Fruit fly (Drosophila melanogaster) whole organism, embryonic: ENCODE data around the gene CG43407.
A peak's percentile ranks its signal among the peaks of the same experiment; 100 is the strongest.

Experiments used
- Atf-2 ChIP-seq: fragments of 200-800 bp; sonication (Bioruptor generic); optimal IDR thresholded peaks from 2 replicates; lab custom pipeline; 2016; ENCODE audit warnings: missing biosample characterization, missing genetic modification characterization
- Awh ChIP-seq: fragments of 200-800 bp; sonication (Bioruptor generic); IDR thresholded peaks from 2 replicates; pipeline ENCODE4, ENCODE4 v1.3.6; 2022; ENCODE audit warnings: missing biosample characterization, missing genetic modification characterization
- B-H2 ChIP-seq: fragments of 200-800 bp; sonication (Bioruptor generic); optimal IDR thresholded peaks from 2 replicates; lab custom pipeline; 2018; ENCODE audit warnings: missing biosample characterization, mild to moderate bottlenecking, missing genetic modification characterization
- CG10654 ChIP-seq: fragments of 200-800 bp; sonication (Bioruptor generic); optimal IDR thresholded peaks from 2 replicates; lab custom pipeline; 2016; ENCODE audit warnings: missing biosample characterization, missing genetic modification characterization
- CG11398 ChIP-seq: fragments of 200-800 bp; sonication (Bioruptor generic); optimal IDR thresholded peaks from 2 replicates; lab custom pipeline; 2016; ENCODE audit warnings: missing biosample characterization, missing genetic modification characterization
- CG11695 ChIP-seq: fragments of 200-800 bp; sonication (Bioruptor generic); IDR thresholded peaks from 3 replicates; pipeline ENCODE4 v1.3.6; 2022; ENCODE audit warnings: missing biosample characterization, missing genetic modification characterization
- CG12769 ChIP-seq: fragments of 200-800 bp; sonication (Bioruptor generic); optimal IDR thresholded peaks from 2 replicates; lab custom pipeline; 2019; ENCODE audit warnings: missing biosample characterization, mild to moderate bottlenecking, missing genetic modification characterization, moderate library complexity
- CG14667 ChIP-seq: fragments of 200-800 bp; sonication (Bioruptor generic); IDR thresholded peaks from 2 replicates; pipeline ENCODE4 v1.3.6; 2022; ENCODE audit warnings: missing biosample characterization, missing genetic modification characterization
- CG15696 ChIP-seq: fragments of 200-800 bp; sonication (Bioruptor generic); optimal IDR thresholded peaks from 2 replicates; lab custom pipeline; 2019; ENCODE audit warnings: missing biosample characterization, mild to moderate bottlenecking, missing genetic modification characterization, moderate library complexity
- CG1603 ChIP-seq: fragments of 200-800 bp; sonication (Bioruptor generic); optimal IDR thresholded peaks from 2 replicates; lab custom pipeline; 2019; ENCODE audit warnings: missing biosample characterization, mild to moderate bottlenecking, missing genetic modification characterization, moderate library complexity
- CG16813 ChIP-seq: fragments of 200-800 bp; sonication (Bioruptor generic); IDR thresholded peaks from 3 replicates; pipeline ENCODE4 v1.3.6; 2022; ENCODE audit warnings: missing biosample characterization, missing genetic modification characterization; ENCODE audit not compliant: partially characterized antibody
- CG16815 ChIP-seq: fragments of 200-800 bp; sonication (Bioruptor generic); optimal IDR thresholded peaks from 3 replicates; lab custom pipeline; 2017; ENCODE audit warnings: missing biosample characterization, mild to moderate bottlenecking, missing genetic modification characterization
- CG17361 ChIP-seq: fragments of 200-800 bp; sonication (Bioruptor generic); IDR thresholded peaks from 3 replicates; pipeline ENCODE4 v1.3.6; 2022; ENCODE audit warnings: missing biosample characterization, missing genetic modification characterization
- CG18476 ChIP-seq: fragments of 200-800 bp; sonication (Bioruptor generic); optimal IDR thresholded peaks from 2 replicates; lab custom pipeline; 2016; ENCODE audit warnings: missing biosample characterization, mild to moderate bottlenecking, missing genetic modification characterization
- CG3407 ChIP-seq: fragments of 200-800 bp; sonication (Bioruptor generic); optimal IDR thresholded peaks from 2 replicates; lab custom pipeline; 2018; ENCODE audit warnings: missing biosample characterization, mild to moderate bottlenecking, missing genetic modification characterization
- CG4360 ChIP-seq: fragments of 200-800 bp; sonication (Bioruptor generic); IDR thresholded peaks from 2 replicates; pipeline ENCODE4 v1.3.6; 2022; ENCODE audit warnings: missing biosample characterization, missing genetic modification characterization
- CG6813 ChIP-seq: fragments of 200-800 bp; sonication (Bioruptor generic); optimal IDR thresholded peaks from 2 replicates; lab custom pipeline; 2017; ENCODE audit warnings: missing biosample characterization, missing genetic modification characterization, mild to moderate bottlenecking, moderate library complexity, missing genetic modification reagents
- CG7839 ChIP-seq: fragments of 200-800 bp; sonication (Bioruptor generic); optimal IDR thresholded peaks from 3 replicates; lab custom pipeline; 2018; ENCODE audit warnings: missing biosample characterization, mild to moderate bottlenecking, missing genetic modification characterization, moderate library complexity
- CG8281 ChIP-seq: fragments of 200-800 bp; sonication (Bioruptor generic); optimal IDR thresholded peaks from 2 replicates; lab custom pipeline; 2018; ENCODE audit warnings: missing biosample characterization, mild to moderate bottlenecking, missing genetic modification characterization, moderate library complexity
- D19B ChIP-seq: fragments of 200-800 bp; sonication (Bioruptor generic); optimal IDR thresholded peaks from 2 replicates; lab custom pipeline; 2017; ENCODE audit warnings: missing biosample characterization, mild to moderate bottlenecking, missing genetic modification characterization
- Dbx ChIP-seq: fragments of 200-800 bp; sonication (Bioruptor generic); IDR thresholded peaks from 3 replicates; pipeline ENCODE4 v1.3.6; 2022; ENCODE audit warnings: missing biosample characterization, missing genetic modification characterization
- Doc2 ChIP-seq: fragments of 200-800 bp; sonication (Bioruptor generic); IDR thresholded peaks from 2 replicates; pipeline ENCODE4 v1.3.6; 2022; ENCODE audit warnings: missing biosample characterization, missing genetic modification characterization
- Ets65A ChIP-seq: fragments of 200-800 bp; sonication (Bioruptor generic); peaks from one replicate; lab custom pipeline; 2016; ENCODE audit warnings: missing biosample characterization, missing genetic modification characterization
- Fer3 ChIP-seq: fragments of 200-800 bp; sonication (Bioruptor generic); optimal IDR thresholded peaks from 2 replicates; lab custom pipeline; 2018; ENCODE audit warnings: missing biosample characterization, mild to moderate bottlenecking, missing genetic modification characterization, moderate library complexity
- HLH54F ChIP-seq: fragments of 200-800 bp; sonication (Bioruptor generic); optimal IDR thresholded peaks from 3 replicates; lab custom pipeline; 2016; ENCODE audit warnings: missing biosample characterization, missing genetic modification characterization
- Lpt ChIP-seq: fragments of >200 bp; optimal IDR thresholded peaks from 2 replicates; lab custom pipeline; 2018; ENCODE audit warnings: missing biosample characterization, missing genetic modification characterization
- NfI ChIP-seq: fragments of 200-800 bp; sonication (Bioruptor generic); optimal IDR thresholded peaks from 3 replicates; lab custom pipeline; 2018; ENCODE audit warnings: missing biosample characterization, mild to moderate bottlenecking, missing genetic modification characterization, moderate library complexity
- Side ChIP-seq: fragments of 200-800 bp; sonication (Bioruptor generic); optimal IDR thresholded peaks from 2 replicates; lab custom pipeline; 2016; ENCODE audit warnings: missing biosample characterization, missing genetic modification characterization
- Sin3A ChIP-seq: fragments of >200 bp; optimal IDR thresholded peaks from 2 replicates; lab custom pipeline; 2018
- Sox102F ChIP-seq: fragments of 200-800 bp; sonication (Bioruptor generic); optimal IDR thresholded peaks from 2 replicates; lab custom pipeline; 2018; ENCODE audit warnings: missing biosample characterization, mild to moderate bottlenecking, missing genetic modification characterization, moderate library complexity
- Trl ChIP-seq, 3 experiments: fragments of >200 bp in 2 of 3; fragments of 200-800 bp in 1 of 3; sonication (Bioruptor generic) in 1 of 3; optimal IDR thresholded peaks; 2 replicates in 1 of 3; 3 replicates in 2 of 3; lab custom pipeline; 2016 to 2017; ENCODE audit warnings: missing biosample characterization in 1 of 3, missing genetic modification characterization in 1 of 3
- ac ChIP-seq: fragments of 200-800 bp; sonication (Bioruptor generic); optimal IDR thresholded peaks from 3 replicates; lab custom pipeline; 2017; ENCODE audit warnings: missing biosample characterization, mild to moderate bottlenecking, missing genetic modification characterization
- br ChIP-seq: fragments of >200 bp; optimal IDR thresholded peaks from 2 replicates; lab custom pipeline; 2017
- cato ChIP-seq: fragments of 200-800 bp; sonication (Bioruptor generic); optimal IDR thresholded peaks from 2 replicates; lab custom pipeline; 2016; ENCODE audit warnings: missing biosample characterization, missing genetic modification characterization, borderline replicate concordance
- ems ChIP-seq: fragments of 200-800 bp; sonication (Bioruptor generic); optimal IDR thresholded peaks from 3 replicates; lab custom pipeline; 2016; ENCODE audit warnings: missing biosample characterization, missing genetic modification characterization
- gce ChIP-seq: fragments of 200-800 bp; sonication (Bioruptor generic); IDR thresholded peaks from 3 replicates; pipeline ENCODE4 v1.3.6; 2022; ENCODE audit warnings: missing biosample characterization, missing genetic modification characterization
- gem ChIP-seq: fragments of 200-800 bp; sonication (Bioruptor generic); optimal IDR thresholded peaks from 2 replicates; lab custom pipeline; 2019; ENCODE audit warnings: missing biosample characterization, mild to moderate bottlenecking, missing genetic modification characterization, moderate library complexity
- gt ChIP-seq: fragments of 200-800 bp; sonication (Bioruptor generic); IDR thresholded peaks from 2 replicates; pipeline ENCODE4 v1.3.6; 2022; ENCODE audit warnings: missing biosample characterization, missing genetic modification characterization
- jumu ChIP-seq: fragments of 200-800 bp; sonication (Bioruptor generic); optimal IDR thresholded peaks from 3 replicates; lab custom pipeline; 2016; ENCODE audit warnings: missing biosample characterization, missing genetic modification characterization
- kay ChIP-seq: fragments of 200-800 bp; sonication (Bioruptor generic); optimal IDR thresholded peaks from 2 replicates; lab custom pipeline; 2016; ENCODE audit warnings: missing biosample characterization, missing genetic modification characterization
- lov ChIP-seq, 2 experiments: fragments of 200-800 bp in 1 of 2; fragments of >200 bp in 1 of 2; sonication (Bioruptor generic) in 1 of 2; IDR thresholded peaks in 1 of 2; optimal IDR thresholded peaks in 1 of 2; 2 replicates in 1 of 2; 3 replicates in 1 of 2; pipeline versions ENCODE4 v1.3.6 to Lab custom; 2017 to 2022; ENCODE audit warnings: missing biosample characterization in 1 of 2, missing genetic modification characterization in 1 of 2
- maf-S ChIP-seq: fragments of 200-800 bp; sonication (Bioruptor generic); optimal IDR thresholded peaks from 2 replicates; lab custom pipeline; 2016; ENCODE audit warnings: missing biosample characterization, missing genetic modification characterization
- oc ChIP-seq: fragments of 200-800 bp; sonication (Bioruptor generic); optimal IDR thresholded peaks from 2 replicates; lab custom pipeline; 2018; ENCODE audit warnings: missing biosample characterization, mild to moderate bottlenecking, missing genetic modification characterization, moderate library complexity
- scrt ChIP-seq: fragments of 200-800 bp; sonication (Bioruptor generic); optimal IDR thresholded peaks from 2 replicates; lab custom pipeline; 2018; ENCODE audit warnings: missing biosample characterization, mild to moderate bottlenecking, missing genetic modification characterization, moderate library complexity
- seq ChIP-seq: fragments of 200-800 bp; sonication (Bioruptor generic); IDR thresholded peaks from 2 replicates; pipeline ENCODE4 v1.3.6; 2022; ENCODE audit warnings: missing biosample characterization, missing genetic modification characterization
- sna ChIP-seq: fragments of 200-800 bp; sonication (Bioruptor generic); IDR thresholded peaks from 2 replicates; pipeline ENCODE4 v1.3.6; 2022; ENCODE audit warnings: missing biosample characterization, missing genetic modification characterization; ENCODE audit not compliant: partially characterized antibody
- sug ChIP-seq: fragments of 200-800 bp; optimal IDR thresholded peaks from 2 replicates; lab custom pipeline; 2019; ENCODE audit warnings: missing biosample characterization, mild to moderate bottlenecking, missing genetic modification characterization, moderate library complexity
- tgo ChIP-seq: fragments of 200-800 bp; sonication (Bioruptor generic); IDR thresholded peaks from 3 replicates; pipeline ENCODE4 v1.3.6; 2022; ENCODE audit warnings: missing biosample characterization, missing genetic modification characterization
- trh ChIP-seq: fragments of 200-800 bp; sonication (Bioruptor generic); optimal IDR thresholded peaks from 2 replicates; lab custom pipeline; 2016; ENCODE audit warnings: missing biosample characterization, missing genetic modification characterization
- yki ChIP-seq: fragments of >200 bp; optimal IDR thresholded peaks from 3 replicates; lab custom pipeline; 2018

CG43407 gene

DNA sequence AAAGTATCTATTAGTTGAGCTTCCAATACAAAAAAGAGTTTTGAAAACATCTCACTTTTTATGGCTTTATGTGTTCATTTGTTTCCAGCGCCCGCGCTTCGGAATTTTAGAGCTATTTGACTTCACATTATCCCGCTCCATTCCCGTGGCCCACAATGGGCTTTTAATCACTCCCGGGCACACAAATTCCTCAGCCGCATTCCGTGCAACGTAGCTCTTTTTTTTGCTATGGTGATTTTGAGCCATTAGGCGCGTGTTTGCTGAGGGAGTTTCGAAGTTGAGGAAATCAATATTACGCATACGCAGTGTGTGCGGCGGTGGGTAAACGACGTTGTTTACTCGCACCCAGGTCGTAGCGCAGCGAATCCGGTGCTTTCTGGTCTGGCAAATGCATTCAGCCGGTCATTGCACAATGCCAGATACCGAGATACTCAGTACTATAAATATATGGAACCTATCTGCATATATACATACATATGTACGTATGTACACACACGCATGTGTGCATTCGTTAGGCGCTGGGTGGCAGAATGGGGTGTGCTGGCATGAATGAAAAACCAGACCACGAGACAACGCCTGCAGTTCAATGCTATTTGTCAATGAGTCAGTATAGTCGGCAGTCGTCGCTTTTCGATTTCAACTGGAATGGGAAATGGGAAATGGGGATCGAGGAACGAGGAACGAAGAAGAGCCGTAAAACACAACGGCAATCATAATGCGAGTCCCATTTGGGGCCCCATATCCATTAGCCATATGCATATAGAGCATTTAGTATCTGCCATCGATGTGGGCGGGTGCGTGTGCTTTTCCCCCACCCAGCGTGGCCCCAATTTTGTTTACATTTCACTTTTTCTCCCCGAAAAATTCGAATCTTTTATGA is 20.1 kb upstream of the CG43407 start (continued):
- TF ChIP-seq CG15696, result no peak
- no peak for TF ChIP-seq Lpt
- peak; percentile 11 for TF ChIP-seq CG11398 (GFP tag; lab: Kevin White, UChicago)
- TF ChIP-seq Atf-2 (GFP tag; lab: Kevin White, UChicago), result no peak
- TF ChIP-seq seq (GFP tag; lab: Robert Waterston, UW), result no peak
- no peak for TF ChIP-seq scrt
- no peak for TF ChIP-seq CG14667
- TF ChIP-seq Doc2, result no peak
- no peak for TF ChIP-seq D19B (GFP tag; lab: Kevin White, UChicago)
- no peak for TF ChIP-seq CG11695
- TF ChIP-seq lov (optimal IDR thresholded peaks at IDR 0.05; lab: Kevin White, UChicago), result no peak
- no peak for TF ChIP-seq lov (GFP tag; IDR thresholded peaks at IDR 0.05; lab: Robert Waterston, UW)
- no peak for TF ChIP-seq CG4360 (GFP tag; lab: Robert Waterston, UW)
- no peak for TF ChIP-seq cato (GFP tag; lab: Kevin White, UChicago)
- no peak for TF ChIP-seq CG18476 (GFP tag; lab: Kevin White, UChicago)
- TF ChIP-seq Awh, result peak; percentile 71; the same call in 1 of the 2 replicates
- TF ChIP-seq CG10654 (GFP tag; lab: Kevin White, UChicago), result no peak
- no peak for TF ChIP-seq HLH54F
- peak; percentile 30 for TF ChIP-seq oc (tag; lab: Kevin White, UChicago)
- TF ChIP-seq CG1603, result peak; percentile 16
- TF ChIP-seq Side, result no peak
- no peak for TF ChIP-seq CG7839 (tag; lab: Kevin White, UChicago)
- TF ChIP-seq maf-S (GFP tag; lab: Kevin White, UChicago), result no peak
- TF ChIP-seq sug (tag; lab: Kevin White, UChicago), result no peak
- TF ChIP-seq kay (GFP tag; lab: Kevin White, UChicago), result peak; percentile 19
- TF ChIP-seq Dbx, result no peak
- TF ChIP-seq CG17361, result no peak
- TF ChIP-seq gem (tag; lab: Kevin White, UChicago), result peak; percentile 35
- no peak for TF ChIP-seq Sin3A (lab: Kevin White, UChicago)
- TF ChIP-seq gce (GFP tag; lab: Robert Waterston, UW), result 0 out of 3 replicates have a peak, but pooled peaks have one; percentile 53
- TF ChIP-seq br (lab: Kevin White, UChicago), result no peak
- no peak for TF ChIP-seq tgo (GFP tag; lab: Robert Waterston, UW)
- no peak for TF ChIP-seq B-H2
- TF ChIP-seq jumu, result no peak
- no peak for TF ChIP-seq trh (GFP tag; lab: Kevin White, UChicago)
- 0 out of 2 replicates have a peak, but pooled peaks have one; percentile 18 for TF ChIP-seq sna (GFP tag; lab: Robert Waterston, UW)
- peak; percentile 69 for TF ChIP-seq CG12769 (tag; lab: Kevin White, UChicago)
- no peak for TF ChIP-seq Trl (optimal IDR thresholded peaks at IDR 0.05; lab: Kevin White, UChicago)
- no peak for TF ChIP-seq Trl (GFP tag; optimal IDR thresholded peaks at IDR 0.05; lab: Kevin White, UChicago)
- TF ChIP-seq gt (GFP tag; lab: Robert Waterston, UW), result no peak
- TF ChIP-seq ems (GFP tag; lab: Kevin White, UChicago), result no peak
- no peak for TF ChIP-seq CG8281 (tag; lab: Kevin White, UChicago)
- TF ChIP-seq NfI (GFP tag; lab: Kevin White, UChicago), result no peak
- TF ChIP-seq CG16813 (GFP tag; lab: Robert Waterston, UW), result no peak
- TF ChIP-seq CG16815 (GFP tag; lab: Kevin White, UChicago), result no peak
- TF ChIP-seq ac (GFP tag; lab: Kevin White, UChicago), result no peak
- TF ChIP-seq Ets65A (GFP tag; lab: Kevin White, UChicago), result no peak
- TF ChIP-seq CG6813 (GFP tag; lab: Kevin White, UChicago), result peak; percentile 0
- no peak for TF ChIP-seq yki (lab: Kevin White, UChicago)
- no peak for TF ChIP-seq Fer3 (tag; lab: Kevin White, UChicago)
- peak; percentile 52 for TF ChIP-seq CG3407 (GFP tag; lab: Kevin White, UChicago)
- peak; percentile 34 for TF ChIP-seq Sox102F (GFP tag; lab: Kevin White, UChicago)
